Fruit fly (Drosophila melanogaster): ENCODE data around the gene CG13733.

The CG13733 gene

DNA sequence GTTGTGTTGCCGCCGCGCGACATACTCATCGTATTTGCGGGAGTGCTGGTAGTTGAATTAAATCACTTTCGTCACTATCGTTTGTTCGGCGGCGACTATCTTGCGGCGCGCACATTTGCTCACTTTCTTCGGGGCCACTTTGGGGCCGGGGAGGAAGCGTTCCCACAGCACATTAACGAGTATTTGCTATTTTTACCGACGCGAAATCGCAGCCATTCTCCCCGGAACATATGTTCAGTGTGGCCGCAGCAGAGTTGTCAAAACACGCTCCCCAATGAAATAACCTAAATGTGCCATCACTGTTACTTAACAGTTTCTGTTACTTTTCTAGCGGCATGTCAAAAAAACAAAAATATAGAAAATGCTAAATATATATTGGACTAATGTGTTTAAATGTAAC lies 45.8 kb downstream of the CG13733 start, which contains the start of gene frc (continued):
- TF ChIP-seq CG15269 (tag; optimal IDR thresholded peaks at IDR 0.05) (no peak), mam (GFP tag; optimal IDR thresholded peaks at IDR 0.05) (no peak), Med (GFP tag) (peak; percentile 73), CG31441 (GFP tag; IDR thresholded peaks at IDR 0.05) (no peak), Ada2b (GFP tag; IDR thresholded peaks at IDR 0.05) (no peak), Rx (GFP tag; IDR thresholded peaks at IDR 0.05) (no peak), Hr3 (GFP tag; optimal IDR thresholded peaks at IDR 0.05) (no peak), dmrt99B (tag; optimal IDR thresholded peaks at IDR 0.05) (no peak), HmgD (GFP tag; optimal IDR thresholded peaks at IDR 0.05) (no peak), nau (GFP tag; optimal IDR thresholded peaks at IDR 0.05) (no peak), exex (tag; optimal IDR thresholded peaks at IDR 0.05) (no peak), CG11723 (GFP tag; optimal IDR thresholded peaks at IDR 0.05) (no peak), kah (GFP tag; optimal IDR thresholded peaks at IDR 0.05) (no peak), sens (GFP tag) (no peak), crp (GFP tag; optimal IDR thresholded peaks at IDR 0.05) (no peak), CG30403 (GFP tag; optimal IDR thresholded peaks at IDR 0.05) (no peak), CG6813 (GFP tag; optimal IDR thresholded peaks at IDR 0.05) (no peak), pzg (GFP tag; optimal IDR thresholded peaks at IDR 0.05) (peak; percentile 56), CG12071 (GFP tag; optimal IDR thresholded peaks at IDR 0.05) (no peak), ap (GFP tag; IDR thresholded peaks at IDR 0.05) (no peak), CG1647 (GFP tag; optimal IDR thresholded peaks at IDR 0.05) (no peak), CG16863 (GFP tag; optimal IDR thresholded peaks at IDR 0.05) (no peak), CG34422 (GFP tag; IDR thresholded peaks at IDR 0.05) (peak; percentile 66; the same call in 1 of the 3 replicates), wdn (GFP tag; IDR thresholded peaks at IDR 0.05) (no peak), seq (GFP tag; IDR thresholded peaks at IDR 0.05) (no peak), zf30C (GFP tag; optimal IDR thresholded peaks at IDR 0.05) (no peak), CG2889 (GFP tag; IDR thresholded peaks at IDR 0.05) (no peak), Doc3 (GFP tag; IDR thresholded peaks at IDR 0.05; ENCODE audit: partially characterized antibody) (no peak), CG17912 (GFP tag; optimal IDR thresholded peaks at IDR 0.05) (no peak), CG10565 (GFP tag; optimal IDR thresholded peaks at IDR 0.05) (no peak), CG9215 (GFP tag; IDR thresholded peaks at IDR 0.05) (no peak), maf-S (GFP tag; optimal IDR thresholded peaks at IDR 0.05) (no peak), sim (GFP tag; IDR thresholded peaks at IDR 0.05) (no peak), CG12942 (GFP tag; optimal IDR thresholded peaks at IDR 0.05) (no peak), B-H1 (GFP tag; IDR thresholded peaks at IDR 0.05) (no peak), Bdp1 (GFP tag; optimal IDR thresholded peaks at IDR 0.05) (no peak), Opbp (GFP tag; IDR thresholded peaks at IDR 0.05; ENCODE audit: partially characterized antibody) (0 out of 3 replicates have a peak, but pooled peaks have one; percentile 42), zfh1 (GFP tag; IDR thresholded peaks at IDR 0.05) (no peak), CG7786 (GFP tag; optimal IDR thresholded peaks at IDR 0.05) (no peak), NfI (GFP tag; optimal IDR thresholded peaks at IDR 0.05) (no peak), CG6765 (GFP tag; optimal IDR thresholded peaks at IDR 0.05) (no peak), Drgx (GFP tag; IDR thresholded peaks at IDR 0.05) (0 out of 2 replicates have a peak, but pooled peaks have one; percentile 28), Tbp (GFP tag; optimal IDR thresholded peaks at IDR 0.05) (no peak), CG12155 (GFP tag; optimal IDR thresholded peaks at IDR 0.05) (no peak), CG9797 (GFP tag; optimal IDR thresholded peaks at IDR 0.05) (peak; percentile 54), lab (GFP tag; optimal IDR thresholded peaks at IDR 0.05) (no peak), dm (GFP tag; optimal IDR thresholded peaks at IDR 0.05) (no peak), Deaf1 (tag; optimal IDR thresholded peaks at IDR 0.05) (peak; percentile 18), ken (GFP tag; IDR thresholded peaks at IDR 0.05) (no peak), CG18599 (GFP tag; optimal IDR thresholded peaks at IDR 0.05) (no peak), gro (GFP tag; optimal IDR thresholded peaks at IDR 0.05) (no peak), CG14710 (tag; optimal IDR thresholded peaks at IDR 0.05) (no peak)
